Fruit fly (Drosophila melanogaster) whole organism, adult: ENCODE data around the gene ccb.

Experiments used
- CG11617 ChIP-seq: fragments of 200-800 bp; sonication (Bioruptor generic); optimal IDR thresholded peaks from 2 replicates; lab custom pipeline; 2017; ENCODE audit warnings: mild to moderate bottlenecking, missing biosample characterization, missing genetic modification reagents, missing genetic modification characterization
- CG14711 ChIP-seq: fragments of 200-800 bp; sonication (Bioruptor generic); optimal IDR thresholded peaks from 2 replicates; lab custom pipeline; 2018; ENCODE audit warnings: missing biosample characterization, mild to moderate bottlenecking, missing genetic modification characterization, moderate library complexity
- CG1620 ChIP-seq: fragments of 200-800 bp; sonication (Bioruptor generic); optimal IDR thresholded peaks from 2 replicates; lab custom pipeline; 2016; ENCODE audit warnings: missing biosample characterization, missing genetic modification characterization
- CG5204 ChIP-seq: fragments of 200-800 bp; sonication (Bioruptor generic); optimal IDR thresholded peaks from 2 replicates; lab custom pipeline; 2016; ENCODE audit warnings: missing biosample characterization, missing genetic modification characterization
- Clk ChIP-seq: fragments of 200-800 bp; sonication (Bioruptor generic); optimal IDR thresholded peaks from 2 replicates; lab custom pipeline; 2017; ENCODE audit warnings: missing biosample characterization, missing genetic modification characterization
- Crg-1 ChIP-seq: fragments of 200-800 bp; sonication (Bioruptor generic); optimal IDR thresholded peaks from 2 replicates; lab custom pipeline; 2016; ENCODE audit warnings: missing biosample characterization, missing genetic modification characterization
- cic ChIP-seq: fragments of 200-800 bp; sonication (Bioruptor generic); optimal IDR thresholded peaks from 2 replicates; lab custom pipeline; 2017; ENCODE audit warnings: missing biosample characterization, mild to moderate bottlenecking, missing genetic modification characterization, moderate library complexity
- cnc ChIP-seq, 2 experiments: fragments of >200 bp; optimal IDR thresholded peaks; 2 replicates each; lab custom pipeline; 2017
- kay ChIP-seq: fragments of 200-800 bp; sonication (Bioruptor generic); peaks from one replicate; lab custom pipeline; 2016; ENCODE audit warnings: missing biosample characterization, missing genetic modification characterization, borderline replicate concordance
- ovo ChIP-seq: fragments of 200-800 bp; sonication (Bioruptor generic); optimal IDR thresholded peaks from 2 replicates; lab custom pipeline; 2016; ENCODE audit warnings: missing biosample characterization, missing genetic modification characterization
- pad ChIP-seq: fragments of 200-800 bp; sonication (Bioruptor generic); optimal IDR thresholded peaks from 3 replicates; lab custom pipeline; 2017; ENCODE audit warnings: missing biosample characterization, missing genetic modification characterization, mild to moderate bottlenecking, moderate library complexity, missing genetic modification reagents
- tj ChIP-seq: fragments of 200-800 bp; sonication (Bioruptor generic); optimal IDR thresholded peaks from 3 replicates; lab custom pipeline; 2017; ENCODE audit warnings: missing biosample characterization, mild to moderate bottlenecking, missing genetic modification characterization, moderate library complexity

dm6 chrX:21241796-21242208 is 48.7 kb downstream of the ccb start:
- TF ChIP-seq CG11617 (GFP tag; lab: Kevin White, UChicago), result no peak
- TF ChIP-seq pad (GFP tag; lab: Kevin White, UChicago), result no peak
- no peak for TF ChIP-seq CG1620 (GFP tag; lab: Kevin White, UChicago)
- no peak for TF ChIP-seq cic
- TF ChIP-seq ovo (GFP tag; lab: Kevin White, UChicago), result no peak
- no peak for TF ChIP-seq Crg-1 (GFP tag; lab: Kevin White, UChicago)
- no peak for TF ChIP-seq kay (GFP tag; lab: Kevin White, UChicago)
- no peak for TF ChIP-seq cnc (optimal IDR thresholded peaks at IDR 0.05; lab: Kevin White, UChicago)
- TF ChIP-seq CG14711 (tag; lab: Kevin White, UChicago), result no peak
- no peak for TF ChIP-seq tj (GFP tag; lab: Kevin White, UChicago)
- no peak for TF ChIP-seq Clk
- no peak for TF ChIP-seq CG5204 (GFP tag; lab: Kevin White, UChicago)
